Worm (Caenorhabditis elegans) whole organism, L4/young adult: ENCODE data around the gene EEED8.2.

ENCODE experiments used
- W03F9.2 ChIP-seq: fragments of 150-350 bp; optimal IDR thresholded peaks from 2 replicates; lab custom pipeline; 2014; ENCODE audit warnings: missing biosample characterization, missing genetic modification characterization
- dao-5 ChIP-seq: sonication (generic microtip); optimal IDR thresholded peaks from 2 replicates; lab custom pipeline; 2016; ENCODE audit warnings: missing genotype, missing genetic modification characterization, moderate library complexity, missing compliant biosample characterization
- him-1 ChIP-seq: sonication (generic microtip); optimal IDR thresholded peaks from 2 replicates; lab custom pipeline; 2016; ENCODE audit warnings: missing genotype, missing genetic modification reagents, missing genetic modification characterization, missing compliant biosample characterization

ce11 chrII:5425633-5426032, 9.1 kb downstream of the EEED8.2 start, which contains the start of gene F07F6.8:
- TF ChIP-seq W03F9.2 (tag; lab: Kevin White, UChicago) = no peak
- no peak for TF ChIP-seq him-1 (tag; lab: Kevin White, UChicago)
- no peak for TF ChIP-seq dao-5 (tag; lab: Kevin White, UChicago)
